Fruit fly (Drosophila melanogaster) whole organism, prepupa: ENCODE data around the gene CG31463.

Experiments used
- CG10631 ChIP-seq: fragments of 200-800 bp; sonication (Bioruptor generic); optimal IDR thresholded peaks from 2 replicates; lab custom pipeline; 2016; ENCODE audit warnings: missing biosample characterization, missing genetic modification characterization
- CG16779 ChIP-seq: fragments of 200-800 bp; sonication (Bioruptor generic); optimal IDR thresholded peaks from 3 replicates; lab custom pipeline; 2017; ENCODE audit warnings: missing biosample characterization, mild to moderate bottlenecking, missing genetic modification characterization
- CG6854 ChIP-seq: fragments of 200-800 bp; sonication (Bioruptor generic); optimal IDR thresholded peaks from 2 replicates; lab custom pipeline; 2017; ENCODE audit warnings: missing biosample characterization, mild to moderate bottlenecking, missing genetic modification characterization
- Eip75B ChIP-seq: fragments of 200-800 bp; sonication (Bioruptor generic); optimal IDR thresholded peaks from 3 replicates; lab custom pipeline; 2016; ENCODE audit warnings: missing biosample characterization, missing genetic modification characterization
- Eip93F ChIP-seq: fragments of 200-800 bp; sonication (Bioruptor generic); optimal IDR thresholded peaks from 2 replicates; lab custom pipeline; 2016; ENCODE audit warnings: missing biosample characterization, mild to moderate bottlenecking, missing genetic modification characterization
- Ets21C ChIP-seq: fragments of 200-800 bp; sonication (Bioruptor generic); optimal IDR thresholded peaks from 3 replicates; lab custom pipeline; 2016; ENCODE audit warnings: missing biosample characterization, missing genetic modification characterization
- Gug ChIP-seq: fragments of 200-800 bp; sonication (Bioruptor generic); IDR thresholded peaks from 2 replicates; pipeline ENCODE4 v1.3.6; 2022; ENCODE audit warnings: missing biosample characterization, missing genetic modification characterization
- Sox102F ChIP-seq: fragments of 200-800 bp; sonication (Bioruptor generic); optimal IDR thresholded peaks from 2 replicates; lab custom pipeline; 2016; ENCODE audit warnings: missing biosample characterization, mild to moderate bottlenecking, missing genetic modification characterization
- Sox15 ChIP-seq: fragments of 200-800 bp; sonication (Bioruptor generic); optimal IDR thresholded peaks from 3 replicates; lab custom pipeline; 2016; ENCODE audit warnings: missing biosample characterization, missing genetic modification characterization
- dac ChIP-seq: fragments of 200-800 bp; sonication (Bioruptor generic); optimal IDR thresholded peaks from 2 replicates; lab custom pipeline; 2017; ENCODE audit warnings: missing biosample characterization, mild to moderate bottlenecking, missing genetic modification characterization

- TF ChIP-seq Sox102F (GFP tag; lab: Kevin White, UChicago) (no peak), Sox15 (no peak), CG6854 (GFP tag; lab: Kevin White, UChicago) (no peak), Eip75B (GFP tag; lab: Kevin White, UChicago) (no peak), Eip93F (GFP tag; lab: Kevin White, UChicago) (no peak), dac (GFP tag; lab: Kevin White, UChicago) (no peak), Gug (GFP tag; lab: Robert Waterston, UW) (no peak), CG16779 (tag; lab: Kevin White, UChicago) (no peak), Ets21C (GFP tag; lab: Kevin White, UChicago) (no peak), CG10631 (no peak)
Measured at dm6 chr3R:8250166-8250733, 41.9 kb upstream of the CG31463 start, which contains the start of gene mtg.
